Worm (Caenorhabditis elegans): ENCODE results near the gene Y105C5B.9.
A peak's percentile ranks its signal among the peaks of the same experiment; 100 is the strongest.
"Not testable (repeated sequence)": the region's sequence is repeated elsewhere in the genome, so short reads cannot be mapped to it uniquely, and the experiment has no call there.

Gene Y105C5B.9

DNA sequence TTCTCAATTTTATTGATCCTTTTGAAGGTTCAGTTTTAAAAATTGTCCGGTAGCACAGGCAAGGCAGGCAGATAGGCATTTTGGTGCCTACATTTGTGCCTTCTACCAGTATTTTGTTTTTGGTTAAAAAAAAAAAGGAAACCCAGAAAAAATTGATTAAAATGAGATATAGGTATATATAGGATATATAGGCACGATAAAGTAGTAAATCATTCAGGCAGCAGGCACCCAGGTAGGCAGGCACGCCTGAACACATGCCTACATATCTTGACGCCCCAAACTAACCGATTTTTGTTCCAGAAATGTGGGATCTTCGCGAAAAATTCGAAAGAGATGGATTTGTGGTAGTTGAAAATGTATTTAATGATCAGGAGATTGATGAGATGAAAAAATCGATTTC is at the start of gene Y105C5B.9:
Gene Y105C5B.9 (plus strand): TSS at position 301 of the 400 bp plus-strand sequence.
- TF ChIP-seq tbx-7 (tag; optimal IDR thresholded peaks at IDR 0.05) (no peak), che-1 (tag; optimal IDR thresholded peaks at IDR 0.05) (no peak), nhr-11 (tag; optimal IDR thresholded peaks at IDR 0.05) (no peak), sox-2 (GFP tag; IDR thresholded peaks at IDR 0.05) (no peak), pros-1 (tag; optimal IDR thresholded peaks at IDR 0.05) (no peak), ceh-18 (tag; optimal IDR thresholded peaks at IDR 0.05) (no peak), C08G9.2 (tag; optimal IDR thresholded peaks at IDR 0.05) (no peak), fkh-6 (tag; optimal IDR thresholded peaks at IDR 0.05) (no peak), hlh-15 (tag; optimal IDR thresholded peaks at IDR 0.05) (no peak), mec-3 (tag; optimal IDR thresholded peaks at IDR 0.05; ENCODE audit: borderline replicate concordance) (no peak), hlh-8 (tag; optimal IDR thresholded peaks at IDR 0.05) (no peak), gmeb-2 (tag; optimal IDR thresholded peaks at IDR 0.05) (no peak), zip-5 (tag; optimal IDR thresholded peaks at IDR 0.05) (no peak), tbx-2 (tag; optimal IDR thresholded peaks at IDR 0.05) (no peak), syd-9 (tag; optimal IDR thresholded peaks at IDR 0.05) (no peak), pha-4 (tag; optimal IDR thresholded peaks at IDR 0.05) (no peak), ceh-19 (GFP tag; optimal IDR thresholded peaks at IDR 0.05) (no peak), madf-2 (tag; optimal IDR thresholded peaks at IDR 0.05) (no peak), npax-4 (tag; optimal IDR thresholded peaks at IDR 0.05) (no peak), pag-3 (tag; optimal IDR thresholded peaks at IDR 0.05; ENCODE audit: borderline replicate concordance) (no peak)

DNA sequence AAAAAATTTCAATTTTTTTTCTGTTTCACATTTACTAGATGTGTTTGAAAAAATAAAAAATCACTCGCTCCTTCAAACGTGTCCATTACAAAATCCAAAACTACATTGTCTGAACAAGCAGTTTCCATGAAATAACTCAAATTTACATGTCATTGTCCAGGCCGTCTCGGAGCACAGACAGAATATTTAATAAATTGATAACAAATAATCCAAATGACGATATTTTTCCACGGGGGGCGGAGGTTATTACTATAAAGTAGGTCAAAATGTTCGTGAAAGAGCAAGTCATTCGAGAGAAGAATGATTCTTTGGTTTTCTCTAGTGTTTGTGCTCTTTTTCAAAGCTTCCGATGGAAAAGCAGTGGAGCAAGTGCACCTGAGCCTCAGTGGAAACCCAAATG is 46.5 kb upstream of the Y105C5B.9 start, which contains the start of gene Y105C5B.3:
Gene Y105C5B.3 (plus strand): TSS at position 301 of the 400 bp plus-strand sequence.
- no peak for TF ChIP-seq rnt-1 (tag; optimal IDR thresholded peaks at IDR 0.05)
- no peak for TF ChIP-seq K02D7.2 (tag; optimal IDR thresholded peaks at IDR 0.05)
- TF ChIP-seq pha-4 (tag; optimal IDR thresholded peaks at IDR 0.05): no peak
- TF ChIP-seq che-1 (tag; optimal IDR thresholded peaks at IDR 0.05): no peak
- TF ChIP-seq unc-42 (tag; optimal IDR thresholded peaks at IDR 0.05): no peak
- no peak for TF ChIP-seq syd-9 (tag; optimal IDR thresholded peaks at IDR 0.05)

- TF ChIP-seq nhr-232 (tag; optimal IDR thresholded peaks at IDR 0.05) (no peak), zip-5 (tag; optimal IDR thresholded peaks at IDR 0.05) (no peak), ceh-34 (tag; optimal IDR thresholded peaks at IDR 0.05) (no peak)
Measured at ce11 chrIV:15894133-15894532, 36.2 kb upstream of the Y105C5B.9 start, which contains the start of gene srv-14. Gene srv-14, minus strand, starts transcription at chrIV:15894233.

- TF ChIP-seq hlh-6 (tag; optimal IDR thresholded peaks at IDR 0.05) (no peak), elt-2 (tag; optimal IDR thresholded peaks at IDR 0.05) (no peak), Y22D7AL.16 (tag; optimal IDR thresholded peaks at IDR 0.05) (no peak), sox-2 (GFP tag; IDR thresholded peaks at IDR 0.05) (no peak), pqm-1 (tag; optimal IDR thresholded peaks at IDR 0.05) (no peak), odd-2 (tag; optimal IDR thresholded peaks at IDR 0.05) (no peak), ztf-16 (tag; optimal IDR thresholded peaks at IDR 0.05) (no peak), ceh-9 (tag; optimal IDR thresholded peaks at IDR 0.05) (no peak), ceh-34 (tag; optimal IDR thresholded peaks at IDR 0.05) (no peak), che-1 (tag; optimal IDR thresholded peaks at IDR 0.05) (no peak), syd-9 (tag; optimal IDR thresholded peaks at IDR 0.05) (no peak), lin-11 (tag; optimal IDR thresholded peaks at IDR 0.05) (no peak), sdc-2 (tag; optimal IDR thresholded peaks at IDR 0.05) (no peak), K09A11.1 (tag; optimal IDR thresholded peaks at IDR 0.05; ENCODE audit: insufficient read depth) (no peak), fax-1 (tag; optimal IDR thresholded peaks at IDR 0.05) (no peak), hlh-15 (tag; optimal IDR thresholded peaks at IDR 0.05) (no peak)
Measured at ce11 chrIV:15894819-15895218, 35.6 kb upstream of the Y105C5B.9 start.

ce11 chrIV:15895861-15896260 is 34.5 kb upstream of the Y105C5B.9 start:
- peak; percentile 59; the same call in 1 of the 2 replicates for TF ChIP-seq unc-3 (GFP tag; conservative IDR thresholded peaks at IDR 0.05)
- TF ChIP-seq unc-3 (tag; optimal IDR thresholded peaks at IDR 0.05): not testable (repeated sequence)

Measured in whole organism, late embryonic.